Worm (Caenorhabditis elegans) whole organism, L1 larva: ENCODE results near the gene T26G10.5.
A peak's percentile ranks its signal among the peaks of the same experiment; 100 is the strongest.

ENCODE experiments used
- C16A3.4 ChIP-seq: fragments of 150-350 bp; optimal IDR thresholded peaks from 2 replicates; lab custom pipeline; 2014; ENCODE audit warnings: missing biosample characterization, missing genetic modification characterization
- aha-1 ChIP-seq: fragments of 150-350 bp; optimal IDR thresholded peaks from 2 replicates; lab custom pipeline; 2014; ENCODE audit warnings: missing biosample characterization, missing genetic modification characterization
- aly-2 ChIP-seq: fragments of 150-350 bp; optimal IDR thresholded peaks from 2 replicates; lab custom pipeline; 2014; ENCODE audit warnings: missing biosample characterization, missing genetic modification characterization
- blmp-1 ChIP-seq: fragments of 150-350 bp; optimal IDR thresholded peaks from 2 replicates; lab custom pipeline; 2014; ENCODE audit warnings: missing biosample characterization, missing genetic modification characterization
- ceh-8 ChIP-seq: fragments of 200-800 bp; sonication (Bioruptor generic); optimal IDR thresholded peaks from 2 replicates; lab custom pipeline; 2018; ENCODE audit warnings: mild to moderate bottlenecking, missing genetic modification characterization, moderate library complexity, missing compliant biosample characterization
- ceh-82 ChIP-seq, 3 experiments: fragments of 150-350 bp in 1 of 3; sonication (generic microtip) in 2 of 3; optimal IDR thresholded peaks; 2 replicates each; lab custom pipeline; 2014 to 2017; ENCODE audit warnings: missing biosample characterization in 3 of 3, missing genetic modification characterization in 3 of 3
- ceh-90 ChIP-seq: sonication (generic microtip); optimal IDR thresholded peaks from 2 replicates; lab custom pipeline; 2016; ENCODE audit warnings: missing genetic modification characterization, missing compliant biosample characterization
- ces-1 ChIP-seq: fragments of 150-350 bp; optimal IDR thresholded peaks from 2 replicates; lab custom pipeline; 2014; ENCODE audit warnings: missing biosample characterization, missing genetic modification reagents, missing genetic modification characterization
- dpl-1 ChIP-seq, 3 experiments: fragments of 150-350 bp in 2 of 3; sonication (generic microtip) in 1 of 3; optimal IDR thresholded peaks; 2 replicates each; lab custom pipeline; 2014 to 2017; ENCODE audit warnings: missing biosample characterization in 3 of 3, missing genetic modification characterization in 3 of 3, missing genetic modification reagents in 3 of 3
- efl-1 ChIP-seq, 4 experiments: fragments of 150-350 bp; optimal IDR thresholded peaks in 3 of 4; peaks in 1 of 4; 1 replicate in 1 of 4; 2 replicates in 3 of 4; lab custom pipeline; 2014; ENCODE audit warnings: missing biosample characterization in 2 of 4, missing genetic modification characterization in 2 of 4, missing genetic modification reagents in 2 of 4
- elt-3 ChIP-seq, 6 experiments: fragments of 150-350 bp in 1 of 6; sonication (generic microtip); optimal IDR thresholded peaks; 2 replicates each; lab custom pipeline; 2017 to 2018; ENCODE audit warnings: missing biosample characterization in 6 of 6, missing genetic modification characterization in 6 of 6, inconsistent platforms in 1 of 6
- fkh-10 ChIP-seq: sonication (generic microtip); optimal IDR thresholded peaks from 2 replicates; lab custom pipeline; 2017; ENCODE audit warnings: missing biosample characterization, missing genetic modification reagents, missing genetic modification characterization
- fkh-8 ChIP-seq: sonication (generic microtip); optimal IDR thresholded peaks from 2 replicates; lab custom pipeline; 2016; ENCODE audit warnings: mild to moderate bottlenecking, missing genetic modification characterization, missing compliant biosample characterization
- isw-1 ChIP-seq: fragments of 200-800 bp; sonication (Bioruptor generic); IDR thresholded peaks from 2 replicates; pipeline ENCODE4 v1.3.6; 2022; ENCODE audit warnings: missing genetic modification characterization, missing compliant biosample characterization
- lin-13 ChIP-seq: fragments of 150-350 bp; optimal IDR thresholded peaks from 2 replicates; lab custom pipeline; 2014; ENCODE audit warnings: missing biosample characterization, missing genetic modification reagents, missing genetic modification characterization
- lin-14 ChIP-seq: fragments of 200-800 bp; sonication (Bioruptor generic); optimal IDR thresholded peaks from 2 replicates; lab custom pipeline; 2018; ENCODE audit warnings: mild to moderate bottlenecking, missing genetic modification characterization, moderate library complexity, missing compliant biosample characterization
- lin-15B ChIP-seq: fragments of 150-350 bp; sonication (generic microtip); optimal IDR thresholded peaks from 3 replicates; lab custom pipeline; 2014; ENCODE audit warnings: missing biosample characterization, missing genetic modification characterization
- lin-39 ChIP-seq: fragments of 150-350 bp; optimal IDR thresholded peaks from 2 replicates; lab custom pipeline; 2014; ENCODE audit warnings: missing biosample characterization, missing genetic modification reagents, missing genetic modification characterization
- lir-3 ChIP-seq: sonication (generic microtip); optimal IDR thresholded peaks from 2 replicates; lab custom pipeline; 2016; ENCODE audit warnings: mild to moderate bottlenecking, missing genetic modification characterization, moderate library complexity, missing compliant biosample characterization; ENCODE audit not compliant: poor library complexity
- lsy-2 ChIP-seq, 2 experiments: fragments of 150-350 bp; optimal IDR thresholded peaks; 2 replicates each; lab custom pipeline; 2014; ENCODE audit warnings: missing biosample characterization in 2 of 2, missing genetic modification characterization in 2 of 2
- mdl-1 ChIP-seq, 2 experiments: fragments of 150-350 bp; optimal IDR thresholded peaks; 2 replicates each; lab custom pipeline; 2014 to 2017; ENCODE audit warnings: missing biosample characterization in 2 of 2, missing genetic modification characterization in 2 of 2, inconsistent platforms in 1 of 2
- mef-2 ChIP-seq: fragments of 150-350 bp; optimal IDR thresholded peaks from 2 replicates; lab custom pipeline; 2014; ENCODE audit warnings: missing biosample characterization, missing genetic modification characterization
- mep-1 ChIP-seq: fragments of 150-350 bp; optimal IDR thresholded peaks from 2 replicates; lab custom pipeline; 2014; ENCODE audit warnings: missing biosample characterization, missing genetic modification characterization
- nhr-11 ChIP-seq: fragments of 150-350 bp; optimal IDR thresholded peaks from 2 replicates; lab custom pipeline; 2014; ENCODE audit warnings: missing biosample characterization, missing genetic modification characterization
- nhr-71 ChIP-seq: sonication (generic microtip); optimal IDR thresholded peaks from 2 replicates; lab custom pipeline; 2016; ENCODE audit warnings: mild to moderate bottlenecking, missing genetic modification characterization, moderate library complexity, missing compliant biosample characterization
- nhr-84 ChIP-seq: sonication (generic microtip); optimal IDR thresholded peaks from 2 replicates; lab custom pipeline; 2017; ENCODE audit warnings: missing biosample characterization, missing genetic modification characterization
- nhr-85 ChIP-seq: sonication (generic microtip); peaks from one replicate; lab custom pipeline; 2016; ENCODE audit warnings: missing genetic modification characterization, inconsistent platforms, missing compliant biosample characterization
- nhr-90 ChIP-seq: sonication (generic microtip); optimal IDR thresholded peaks from 2 replicates; lab custom pipeline; 2016; ENCODE audit warnings: mild to moderate bottlenecking, missing genetic modification characterization, missing compliant biosample characterization; ENCODE audit not compliant: poor library complexity
- pag-3 ChIP-seq: sonication (generic microtip); optimal IDR thresholded peaks from 2 replicates; lab custom pipeline; 2017; ENCODE audit warnings: missing genetic modification characterization, mild to moderate bottlenecking, missing compliant biosample characterization, antibody characterized with exemption, borderline replicate concordance; ENCODE audit not compliant: insufficient read depth
- rnt-1 ChIP-seq: sonication (generic microtip); optimal IDR thresholded peaks from 2 replicates; lab custom pipeline; 2016; ENCODE audit warnings: mild to moderate bottlenecking, missing genetic modification characterization, moderate library complexity, missing compliant biosample characterization
- skn-1 ChIP-seq: fragments of 150-350 bp; optimal IDR thresholded peaks from 2 replicates; lab custom pipeline; 2014; ENCODE audit warnings: missing biosample characterization, missing genetic modification characterization
- sptf-1 ChIP-seq: fragments of 150-350 bp; optimal IDR thresholded peaks from 2 replicates; lab custom pipeline; 2014; ENCODE audit warnings: missing biosample characterization, missing genetic modification characterization
- tlp-1 ChIP-seq: fragments of 150-350 bp; optimal IDR thresholded peaks from 2 replicates; lab custom pipeline; 2014; ENCODE audit warnings: missing biosample characterization, missing genetic modification characterization
- unc-130 ChIP-seq: fragments of 150-350 bp; optimal IDR thresholded peaks from 2 replicates; lab custom pipeline; 2017; ENCODE audit warnings: missing biosample characterization, missing genetic modification characterization, inconsistent platforms
- unc-30 ChIP-seq: sonication (generic microtip); optimal IDR thresholded peaks from 2 replicates; lab custom pipeline; 2017; ENCODE audit warnings: missing biosample characterization, missing genetic modification characterization
- unc-62 ChIP-seq: fragments of 150-350 bp; optimal IDR thresholded peaks from 2 replicates; lab custom pipeline; 2014; ENCODE audit warnings: missing biosample characterization, missing genetic modification reagents, missing genetic modification characterization
- unc-86 ChIP-seq: sonication (generic microtip); optimal IDR thresholded peaks from 2 replicates; lab custom pipeline; 2016; ENCODE audit warnings: missing genetic modification characterization, missing compliant biosample characterization
- vab-15 ChIP-seq: sonication (generic microtip); optimal IDR thresholded peaks from 2 replicates; lab custom pipeline; 2017; ENCODE audit warnings: missing genotype, mild to moderate bottlenecking, missing genetic modification characterization, missing compliant biosample characterization
- zag-1 ChIP-seq: fragments of 150-350 bp; optimal IDR thresholded peaks from 2 replicates; lab custom pipeline; 2014; ENCODE audit warnings: missing biosample characterization, missing genetic modification characterization
- ztf-11 ChIP-seq, 2 experiments: sonication (generic microtip); optimal IDR thresholded peaks; 2 replicates each; lab custom pipeline; 2016 to 2017; ENCODE audit warnings: missing genetic modification characterization in 2 of 2, missing biosample characterization in 1 of 2, missing compliant biosample characterization in 1 of 2

The T26G10.5 gene

ce11 chrIII:9454730-9455129, 28.5 kb upstream of the T26G10.5 start:
- no peak for TF ChIP-seq nhr-71 (tag; lab: Kevin White, UChicago)
- peak; percentile 68 for TF ChIP-seq blmp-1 (tag; lab: Kevin White, UChicago)
- TF ChIP-seq, all 84 proteins: peak for 1

ce11 chrIII:9453962-9454361, 27.8 kb upstream of the T26G10.5 start, which contains the start of gene F54C8.7:
TSS of gene F54C8.7 (minus strand) at chrIII:9454062.
- TF ChIP-seq fkh-10 (GFP tag; lab: Kevin White, UChicago): no peak
- no peak for TF ChIP-seq nhr-90
- no peak for TF ChIP-seq lin-15B (tag; lab: Kevin White, UChicago)
- no peak for TF ChIP-seq unc-30 (tag; lab: Kevin White, UChicago)
- TF ChIP-seq ces-1: no peak
- TF ChIP-seq dpl-1 (GFP tag; optimal IDR thresholded peaks at IDR 0.05; lab: Kevin White, UChicago): no peak
- no peak for TF ChIP-seq tlp-1 (tag; lab: Kevin White, UChicago)
- TF ChIP-seq mef-2 (tag; lab: Kevin White, UChicago): no peak
- no peak for TF ChIP-seq sptf-1 (tag; lab: Kevin White, UChicago)
- no peak for TF ChIP-seq ceh-8
- TF ChIP-seq unc-62 (GFP tag; lab: Kevin White, UChicago): no peak
- TF ChIP-seq zag-1: no peak
- no peak for TF ChIP-seq aha-1 (tag; lab: Kevin White, UChicago)
- no peak for TF ChIP-seq vab-15
- no peak for TF ChIP-seq lin-39 (tag; lab: Kevin White, UChicago)
- TF ChIP-seq skn-1: no peak
- TF ChIP-seq, all 84 proteins: peak for 0

ce11 chrIII:9450933-9451332, 24.7 kb upstream of the T26G10.5 start:
- no peak for TF ChIP-seq rnt-1 (tag; lab: Kevin White, UChicago)
- no peak for TF ChIP-seq lir-3
- no peak for TF ChIP-seq unc-30 (tag; lab: Kevin White, UChicago)
- TF ChIP-seq efl-1 (optimal IDR thresholded peaks at IDR 0.05; lab: Kevin White, UChicago): no peak
- peak in 1 of 2 experiments; percentile 15 for TF ChIP-seq efl-1 (GFP tag; optimal IDR thresholded peaks at IDR 0.05 in 1 of 2; lab: Kevin White, UChicago)
- TF ChIP-seq fkh-8 (tag; lab: Kevin White, UChicago): no peak
- peak; percentile 34 to 41 for TF ChIP-seq lsy-2 (tag; optimal IDR thresholded peaks at IDR 0.05; lab: Kevin White, UChicago)
- no peak for TF ChIP-seq lin-13
- TF ChIP-seq mef-2 (tag; lab: Kevin White, UChicago): no peak
- TF ChIP-seq lin-14 (GFP tag; lab: Kevin White, UChicago): peak; percentile 27
- no peak for TF ChIP-seq pag-3 (tag; lab: Kevin White, UChicago)
- peak; percentile 4 for TF ChIP-seq nhr-85
- TF ChIP-seq isw-1 (GFP tag; lab: Robert Waterston, UW): no peak
- peak; percentile 32 for TF ChIP-seq blmp-1 (tag; lab: Kevin White, UChicago)
- no peak for TF ChIP-seq mep-1 (tag; lab: Kevin White, UChicago)
- TF ChIP-seq ztf-11 (tag; optimal IDR thresholded peaks at IDR 0.05; lab: Kevin White, UChicago): peak in 1 of 2 experiments; percentile 41
- no peak for TF ChIP-seq elt-3 (tag; optimal IDR thresholded peaks at IDR 0.05; lab: Kevin White, UChicago)
- TF ChIP-seq ceh-90: no peak
- no peak for TF ChIP-seq nhr-11 (tag; lab: Kevin White, UChicago)
- TF ChIP-seq unc-86 (tag; lab: Kevin White, UChicago): peak; percentile 36

- TF ChIP-seq unc-130: no peak
- TF ChIP-seq unc-30 (tag; lab: Kevin White, UChicago): no peak
- no peak for TF ChIP-seq nhr-90
- TF ChIP-seq tlp-1 (tag; lab: Kevin White, UChicago): no peak
- TF ChIP-seq ztf-11 (tag; optimal IDR thresholded peaks at IDR 0.05; lab: Kevin White, UChicago): no peak
- no peak for TF ChIP-seq ceh-82 (tag; optimal IDR thresholded peaks at IDR 0.05; lab: Kevin White, UChicago)
- no peak for TF ChIP-seq aly-2 (tag; lab: Kevin White, UChicago)
- TF ChIP-seq nhr-84 (tag; lab: Kevin White, UChicago): no peak
- no peak for TF ChIP-seq mdl-1 (tag; optimal IDR thresholded peaks at IDR 0.05; lab: Kevin White, UChicago)
- TF ChIP-seq C16A3.4: no peak
- TF ChIP-seq elt-3 (tag; optimal IDR thresholded peaks at IDR 0.05; lab: Kevin White, UChicago): no peak
- TF ChIP-seq, all 84 proteins: peak for 0
Observed at ce11 chrIII:9449831-9450230, 23.6 kb upstream of the T26G10.5 start, which contains the start of gene F54C8.6. TSS of gene F54C8.6 (minus strand) at chrIII:9449931.
